Fruit fly (Drosophila melanogaster) whole organism, larva: Measurements from ENCODE around the gene CG9928.

Experiments
- noc ChIP-seq: fragments of 200-800 bp; sonication (Bioruptor generic); optimal IDR thresholded peaks from 3 replicates; lab custom pipeline; 2019; ENCODE audit warnings: missing biosample characterization, mild to moderate bottlenecking, missing genetic modification characterization, moderate library complexity

Gene CG9928

dm6 chr2L:13142803-13143202 is at the start of gene CG9928:
TSS of gene CG9928 (minus strand) at chr2L:13142903.
- TF ChIP-seq noc = no peak

dm6 chr2L:13191894-13192293 is 49.2 kb upstream of the CG9928 start, which contains the start of the genes CG16974 and Edem2:
TSS of gene CG16974 (minus strand) at chr2L:13191979.
TSS of gene Edem2 (plus strand) at chr2L:13192201.
- TF ChIP-seq noc = no peak

DNA sequence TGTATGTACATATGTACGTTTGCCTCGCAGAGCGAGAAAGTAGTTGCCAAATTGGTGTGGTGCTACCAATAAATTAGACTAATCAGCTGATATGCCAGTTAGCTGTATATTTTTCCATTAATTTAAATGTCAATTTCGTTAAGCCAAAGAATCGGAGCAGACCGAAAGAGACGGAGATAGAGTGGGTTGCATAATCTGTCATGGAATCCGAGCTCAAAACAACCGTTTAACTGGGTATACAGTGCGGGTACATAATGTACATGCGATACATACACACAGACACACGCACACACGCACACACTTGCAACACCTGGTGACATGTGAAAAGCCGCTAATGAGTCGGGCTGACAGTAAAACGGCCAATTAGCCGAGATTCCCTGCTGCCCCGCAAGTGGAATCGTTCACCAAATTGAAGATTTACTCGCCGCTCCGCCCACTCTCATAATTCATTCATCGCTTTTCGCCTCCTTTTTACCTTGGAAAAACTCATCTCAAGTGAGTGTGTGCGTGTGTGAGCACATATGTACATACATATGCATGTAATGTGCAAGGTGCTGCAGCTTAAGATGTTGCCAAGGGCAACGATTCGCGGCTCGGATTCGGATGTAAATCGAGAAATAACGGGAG is 48.5 kb upstream of the CG9928 start:
- TF ChIP-seq noc = no peak

dm6 chr2L:13190534-13190933 is 47.8 kb upstream of the CG9928 start:
- peak; percentile 93 for TF ChIP-seq noc

DNA sequence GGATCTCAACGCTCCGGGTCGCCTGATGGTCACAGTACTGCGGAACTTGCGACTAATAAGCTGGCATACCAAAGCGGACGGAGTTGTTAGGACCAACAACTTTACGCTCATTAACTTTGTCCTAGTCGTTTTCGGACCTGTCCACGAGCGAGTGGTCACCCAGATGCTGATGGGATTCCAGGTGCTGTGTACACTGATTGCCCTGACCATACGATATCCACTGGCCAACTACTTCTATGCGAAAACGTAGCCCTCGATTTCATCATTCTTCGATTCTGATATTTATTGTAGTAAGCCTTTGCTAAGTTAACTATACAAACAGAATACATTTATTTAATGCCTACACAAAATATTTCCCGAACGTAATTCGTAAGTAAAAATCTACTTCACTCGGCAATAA is 40.4 kb upstream of the CG9928 start, which contains the start of gene Rsph1:
Gene Rsph1 (plus strand): TSS at position 301 of the 400 bp plus-strand sequence.
- no peak for TF ChIP-seq noc

- TF ChIP-seq noc = no peak
Observed at dm6 chr2L:13182415-13182814, 39.7 kb upstream of the CG9928 start, which contains the start of gene Mgat3. TSS of gene Mgat3 (minus strand) at chr2L:13182596.

DNA sequence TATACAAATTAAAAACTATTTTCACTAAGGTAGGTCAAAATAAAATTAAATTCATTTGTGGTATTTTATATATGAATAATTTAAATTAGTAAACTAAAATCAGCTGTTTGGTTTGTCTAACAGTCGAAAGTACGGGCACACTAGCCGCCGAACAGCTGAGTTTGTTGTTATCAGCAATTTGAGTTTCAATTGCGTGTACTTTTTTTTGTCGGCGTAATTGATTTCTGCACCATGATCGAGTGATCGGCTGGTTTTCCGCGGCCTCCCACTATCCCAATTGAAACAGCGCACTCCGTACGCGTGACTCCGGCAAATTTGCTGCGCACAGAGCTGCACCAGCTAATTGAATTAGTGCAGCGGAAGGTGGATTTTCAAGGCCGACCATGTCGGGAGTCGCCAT is 36.4 kb upstream of the CG9928 start, which contains the start of gene Alg7:
Gene Alg7 (plus strand): TSS at position 153 of the 400 bp plus-strand sequence.
- no peak for TF ChIP-seq noc

- TF ChIP-seq noc = no peak
Observed at dm6 chr2L:13176701-13177249, 34.1 kb upstream of the CG9928 start, which contains the start of the genes Sfmbt and CG5439. TSS of gene Sfmbt (minus strand) at chr2L:13176785. TSS of gene CG5439 (plus strand) at chr2L:13177150.

DNA sequence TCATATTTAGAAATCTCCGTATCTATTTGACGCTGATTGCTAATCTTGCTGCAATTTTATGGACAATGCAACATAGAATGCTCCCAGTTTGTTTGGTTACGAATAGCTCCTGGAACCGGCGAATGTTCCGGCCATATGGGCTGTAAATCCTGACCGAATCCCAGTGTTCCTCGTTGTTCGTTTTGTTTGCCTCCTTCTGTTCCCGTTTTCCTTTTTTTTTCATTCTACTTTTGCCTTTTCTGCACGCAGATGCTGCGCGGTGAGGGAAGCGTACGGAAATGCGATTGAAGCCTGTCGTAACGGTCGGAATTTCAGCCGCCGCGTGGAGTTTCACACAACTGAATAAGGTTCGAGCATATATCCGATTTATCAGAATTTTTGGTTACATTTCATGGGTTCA is 33.4 kb upstream of the CG9928 start, which contains the start of gene CG43925:
Gene CG43925 (plus strand): TSS at position 301 of the 400 bp plus-strand sequence.
- no peak for TF ChIP-seq noc

DNA sequence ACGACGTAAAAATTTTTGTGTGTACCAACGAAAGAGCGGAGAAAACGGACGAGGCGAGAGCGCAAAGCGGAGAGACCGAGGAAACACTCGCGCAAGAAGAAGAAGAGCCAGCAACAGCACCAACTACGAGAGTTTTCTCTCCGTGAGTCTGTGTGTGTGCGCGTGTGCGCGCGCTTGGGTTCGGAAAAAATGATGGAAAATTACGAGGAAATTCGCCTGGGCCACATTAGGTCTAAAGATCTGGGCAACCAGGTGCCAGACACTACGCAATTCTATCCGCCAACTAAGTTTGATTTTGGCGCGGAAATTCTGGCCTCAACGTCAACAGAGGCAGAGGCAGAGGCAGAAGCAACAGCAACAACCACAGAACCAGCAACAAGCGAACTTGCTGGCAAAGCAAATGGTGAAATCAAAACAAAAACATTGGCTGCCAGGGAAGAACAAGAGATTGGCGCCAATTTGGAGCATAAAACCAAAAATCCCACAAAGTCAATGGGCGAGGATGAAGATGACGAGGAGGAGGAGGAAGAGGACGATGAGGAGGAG is 23.2 kb upstream of the CG9928 start, which contains the start of gene DnaJ-H:
Gene DnaJ-H (minus strand): TSS at position 271 of the 546 bp plus-strand sequence.
- no peak for TF ChIP-seq noc

DNA sequence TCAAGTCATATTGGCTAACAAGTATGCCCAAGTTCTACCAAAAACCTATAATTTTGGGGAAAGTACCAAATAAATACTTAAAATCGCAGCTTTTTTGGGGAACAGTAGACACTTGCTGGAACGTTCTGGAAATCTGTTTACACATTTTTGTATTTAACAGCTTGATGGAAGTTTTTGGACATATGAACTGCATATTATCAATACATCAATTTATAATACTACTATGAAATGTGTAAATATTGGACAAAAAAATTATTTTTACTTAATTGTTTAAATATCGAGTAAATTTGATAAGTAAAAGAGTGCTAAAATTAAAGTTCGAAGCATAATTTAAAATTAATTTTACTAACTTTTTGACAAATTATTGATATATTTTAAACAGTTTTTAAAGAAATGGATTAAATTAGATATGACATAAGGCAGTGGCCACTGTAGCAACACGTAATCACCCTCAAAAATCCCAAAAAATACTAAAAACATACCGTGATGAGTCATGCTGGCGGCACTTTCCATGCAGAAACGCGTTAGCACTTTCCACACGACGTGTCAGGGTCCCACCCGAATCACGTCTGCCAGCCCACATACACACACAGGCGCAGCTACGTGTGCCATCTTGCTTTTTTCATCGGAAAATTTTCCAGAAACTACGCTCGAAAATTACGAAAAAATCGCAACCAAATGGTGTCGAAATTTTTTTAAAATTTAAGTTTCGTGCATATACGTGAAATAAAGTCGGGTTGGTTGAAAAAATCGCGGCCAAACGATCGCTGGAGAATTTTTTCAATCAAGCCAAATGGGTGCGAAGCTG is 22.5 kb upstream of the CG9928 start, which contains the start of gene Sirt1:
Gene Sirt1 (plus strand): TSS at position 571 of the 808 bp plus-strand sequence.
- TF ChIP-seq noc = peak; percentile 89

DNA sequence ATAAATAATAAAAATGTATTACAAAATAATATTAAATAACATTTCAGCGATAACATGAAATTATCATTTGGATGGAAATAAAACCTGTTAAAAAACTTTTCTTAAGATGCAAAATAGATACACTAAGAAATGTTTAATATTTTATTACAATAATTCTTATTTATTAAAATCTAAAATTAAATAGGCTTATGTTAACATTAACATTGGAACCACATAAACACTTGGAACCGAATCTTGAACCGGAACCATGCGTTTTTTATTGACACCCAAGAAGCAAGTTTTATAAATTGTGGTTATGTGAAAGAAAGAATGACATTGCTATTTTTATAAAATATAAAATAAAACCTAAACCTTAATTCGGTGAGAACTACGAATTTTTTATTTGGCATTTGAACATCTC is 17.5 kb upstream of the CG9928 start, which contains the start of gene kmg:
Gene kmg (plus strand): TSS at position 301 of the 400 bp plus-strand sequence.
- TF ChIP-seq noc = no peak

dm6 chr2L:13158510-13158909 is 15.8 kb upstream of the CG9928 start, which contains the start of gene Pk34A:
TSS of gene Pk34A (plus strand) at chr2L:13158810.
- TF ChIP-seq noc = no peak

dm6 chr2L:13157903-13158302 is 15.2 kb upstream of the CG9928 start:
- TF ChIP-seq noc = no peak

- no peak for TF ChIP-seq noc
Observed at dm6 chr2L:13156349-13156748, 13.6 kb upstream of the CG9928 start.

- TF ChIP-seq noc = no peak
Observed at dm6 chr2L:13154313-13154712, 11.6 kb upstream of the CG9928 start.
